Fruit fly (Drosophila melanogaster): ENCODE results near the gene CG7173.
A peak's percentile ranks its signal among the peaks of the same experiment; 100 is the strongest.

CG7173 gene

DNA sequence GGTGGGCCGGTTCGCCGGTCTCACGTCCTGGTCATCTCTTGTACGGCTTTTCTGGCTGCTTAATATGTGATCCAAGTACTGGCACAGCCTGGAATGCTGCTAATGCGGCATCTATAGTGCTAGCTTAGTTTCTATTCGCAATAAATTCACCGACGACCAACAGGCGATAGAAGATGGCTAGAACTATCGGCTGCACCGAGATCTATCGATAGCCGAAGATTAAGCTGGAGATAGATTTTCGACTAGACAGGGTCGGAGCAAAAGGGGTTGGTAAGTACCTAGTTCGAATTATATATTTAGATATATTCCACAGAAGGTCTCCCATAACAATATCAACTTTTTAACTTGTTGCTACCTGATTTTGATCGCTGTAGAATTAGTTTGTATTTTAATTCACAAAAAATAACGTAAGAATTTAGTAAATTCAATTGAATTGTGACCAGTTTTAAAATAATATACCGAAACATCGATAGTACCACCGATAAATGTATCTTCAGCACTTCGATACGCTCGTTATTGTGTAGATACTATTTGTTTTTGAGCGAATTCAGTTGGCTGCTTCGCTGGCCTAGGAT, 50.6 kb downstream of the CG7173 start, which contains the start of the genes Glg1 and M6 (continued):
- peak in 1 of 2 experiments; percentile 79 for TF ChIP-seq foxo (GFP tag; optimal IDR thresholded peaks at IDR 0.05)
- TF ChIP-seq br (GFP tag; optimal IDR thresholded peaks at IDR 0.05) = peak; percentile 67

Data from whole organism, wandering third instar larva.